Worm (Caenorhabditis elegans): ENCODE results near the gene apc-11.

ce11 chrIII:4616071-4616571, 21.9 kb upstream of the apc-11 start, which contains the start of gene lips-3:
- TF ChIP-seq med-1 (GFP tag; optimal IDR thresholded peaks at IDR 0.05; ENCODE audit: insufficient read depth) (no peak), klf-2 (GFP tag; conservative IDR thresholded peaks at IDR 0.05) (no peak)
